Fruit fly (Drosophila melanogaster) whole organism, adult: ENCODE results near the gene CG34433.

Experiments used
- CG11617 ChIP-seq: fragments of 200-800 bp; sonication (Bioruptor generic); optimal IDR thresholded peaks from 2 replicates; lab custom pipeline; 2017; ENCODE audit warnings: mild to moderate bottlenecking, missing biosample characterization, missing genetic modification reagents, missing genetic modification characterization
- CG12768 ChIP-seq: fragments of 200-800 bp; sonication (Bioruptor generic); optimal IDR thresholded peaks from 2 replicates; lab custom pipeline; 2017; ENCODE audit warnings: missing biosample characterization, missing genetic modification characterization, mild to moderate bottlenecking, moderate library complexity, missing genetic modification reagents
- CG14711 ChIP-seq: fragments of 200-800 bp; sonication (Bioruptor generic); optimal IDR thresholded peaks from 2 replicates; lab custom pipeline; 2018; ENCODE audit warnings: missing biosample characterization, mild to moderate bottlenecking, missing genetic modification characterization, moderate library complexity
- CG1620 ChIP-seq: fragments of 200-800 bp; sonication (Bioruptor generic); optimal IDR thresholded peaks from 2 replicates; lab custom pipeline; 2016; ENCODE audit warnings: missing biosample characterization, missing genetic modification characterization
- CG33017 ChIP-seq: fragments of 200-800 bp; sonication (Bioruptor generic); optimal IDR thresholded peaks from 2 replicates; lab custom pipeline; 2018; ENCODE audit warnings: missing biosample characterization, mild to moderate bottlenecking, missing genetic modification characterization, moderate library complexity
- CG5204 ChIP-seq: fragments of 200-800 bp; sonication (Bioruptor generic); optimal IDR thresholded peaks from 2 replicates; lab custom pipeline; 2016; ENCODE audit warnings: missing biosample characterization, missing genetic modification characterization
- CG7045 ChIP-seq: fragments of 200-800 bp; sonication (Bioruptor generic); optimal IDR thresholded peaks from 2 replicates; lab custom pipeline; 2017; ENCODE audit warnings: missing biosample characterization, mild to moderate bottlenecking, missing genetic modification characterization
- CG7101 ChIP-seq: fragments of 200-800 bp; sonication (Bioruptor generic); optimal IDR thresholded peaks from 2 replicates; lab custom pipeline; 2018; ENCODE audit warnings: missing biosample characterization, mild to moderate bottlenecking, missing genetic modification characterization, moderate library complexity
- Clk ChIP-seq: fragments of 200-800 bp; sonication (Bioruptor generic); optimal IDR thresholded peaks from 2 replicates; lab custom pipeline; 2017; ENCODE audit warnings: missing biosample characterization, missing genetic modification characterization
- Crg-1 ChIP-seq: fragments of 200-800 bp; sonication (Bioruptor generic); optimal IDR thresholded peaks from 2 replicates; lab custom pipeline; 2016; ENCODE audit warnings: missing biosample characterization, missing genetic modification characterization
- Hr96 ChIP-seq: fragments of 200-800 bp; sonication (Bioruptor generic); optimal IDR thresholded peaks from 2 replicates; lab custom pipeline; 2016; ENCODE audit warnings: missing biosample characterization, missing genetic modification characterization
- Mnt ChIP-seq: fragments of 200-800 bp; sonication (Bioruptor generic); optimal IDR thresholded peaks from 2 replicates; lab custom pipeline; 2016; ENCODE audit warnings: missing biosample characterization, mild to moderate bottlenecking, missing genetic modification characterization
- bab1 ChIP-seq: fragments of 200-800 bp; sonication (Bioruptor generic); optimal IDR thresholded peaks from 3 replicates; lab custom pipeline; 2019; ENCODE audit warnings: missing biosample characterization, mild to moderate bottlenecking, missing genetic modification characterization, moderate library complexity
- cic ChIP-seq: fragments of 200-800 bp; sonication (Bioruptor generic); optimal IDR thresholded peaks from 2 replicates; lab custom pipeline; 2017; ENCODE audit warnings: missing biosample characterization, mild to moderate bottlenecking, missing genetic modification characterization, moderate library complexity
- cnc ChIP-seq, 2 experiments: fragments of >200 bp; optimal IDR thresholded peaks; 2 replicates each; lab custom pipeline; 2017
- kay ChIP-seq: fragments of 200-800 bp; sonication (Bioruptor generic); peaks from one replicate; lab custom pipeline; 2016; ENCODE audit warnings: missing biosample characterization, missing genetic modification characterization, borderline replicate concordance
- ovo ChIP-seq: fragments of 200-800 bp; sonication (Bioruptor generic); optimal IDR thresholded peaks from 2 replicates; lab custom pipeline; 2016; ENCODE audit warnings: missing biosample characterization, missing genetic modification characterization
- pad ChIP-seq: fragments of 200-800 bp; sonication (Bioruptor generic); optimal IDR thresholded peaks from 3 replicates; lab custom pipeline; 2017; ENCODE audit warnings: missing biosample characterization, missing genetic modification characterization, mild to moderate bottlenecking, moderate library complexity, missing genetic modification reagents
- tj ChIP-seq: fragments of 200-800 bp; sonication (Bioruptor generic); optimal IDR thresholded peaks from 3 replicates; lab custom pipeline; 2017; ENCODE audit warnings: missing biosample characterization, mild to moderate bottlenecking, missing genetic modification characterization, moderate library complexity
- toe ChIP-seq: fragments of 200-800 bp; sonication (Bioruptor generic); optimal IDR thresholded peaks from 2 replicates; lab custom pipeline; 2016; ENCODE audit warnings: missing biosample characterization, missing genetic modification characterization

Gene CG34433

dm6 chr3R:30648851-30649250 is 910 bp upstream of the CG34433 start, which contains the start of gene CG34432:
CG34432 (plus strand) TSS chr3R:30649151.
- TF ChIP-seq Clk (no peak), CG14711 (tag; lab: Kevin White, UChicago) (no peak), pad (GFP tag; lab: Kevin White, UChicago) (no peak), CG5204 (no peak), bab1 (GFP tag; lab: Kevin White, UChicago) (no peak), toe (GFP tag; lab: Kevin White, UChicago) (no peak), CG33017 (no peak), tj (GFP tag; lab: Kevin White, UChicago) (no peak), cnc (optimal IDR thresholded peaks at IDR 0.05; lab: Kevin White, UChicago) (no peak), Crg-1 (no peak), Mnt (no peak), CG12768 (GFP tag; lab: Kevin White, UChicago) (no peak), CG7045 (no peak), CG11617 (GFP tag; lab: Kevin White, UChicago) (no peak), kay (GFP tag; lab: Kevin White, UChicago) (no peak), CG7101 (tag; lab: Kevin White, UChicago) (no peak)

DNA sequence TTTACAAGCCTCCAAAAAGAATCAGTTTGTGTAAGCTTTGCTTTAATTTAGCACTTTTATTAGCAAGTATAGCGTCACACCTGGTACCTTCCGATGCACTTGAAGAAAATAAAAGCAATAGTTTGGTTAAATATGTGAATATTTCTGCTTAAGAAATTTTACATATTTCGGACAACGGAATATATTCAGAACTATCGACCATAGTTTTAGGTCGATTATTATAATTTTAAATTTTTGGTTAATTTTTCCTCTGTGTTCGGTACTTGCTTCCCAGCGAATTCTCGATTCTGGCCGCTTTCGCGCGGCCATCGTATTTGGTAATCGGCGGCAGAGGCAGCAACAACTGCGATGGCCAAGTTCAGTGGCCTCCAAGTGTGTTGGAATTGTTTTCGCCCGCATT is 39.9 kb downstream of the CG34433 start:
- TF ChIP-seq Clk (no peak), tj (GFP tag; lab: Kevin White, UChicago) (no peak), bab1 (GFP tag; lab: Kevin White, UChicago) (no peak), Mnt (no peak), pad (GFP tag; lab: Kevin White, UChicago) (no peak), kay (GFP tag; lab: Kevin White, UChicago) (no peak), Hr96 (GFP tag; lab: Kevin White, UChicago) (no peak), cic (GFP tag; lab: Kevin White, UChicago) (no peak), CG11617 (GFP tag; lab: Kevin White, UChicago) (no peak), cnc (optimal IDR thresholded peaks at IDR 0.05; lab: Kevin White, UChicago) (no peak), CG7045 (no peak), Crg-1 (no peak), CG14711 (tag; lab: Kevin White, UChicago) (no peak), CG33017 (no peak), CG7101 (tag; lab: Kevin White, UChicago) (no peak), CG5204 (no peak)

- TF ChIP-seq CG7101 (tag; lab: Kevin White, UChicago) (no peak), bab1 (GFP tag; lab: Kevin White, UChicago) (no peak), CG11617 (GFP tag; lab: Kevin White, UChicago) (no peak), Hr96 (GFP tag; lab: Kevin White, UChicago) (no peak), CG7045 (no peak), toe (GFP tag; lab: Kevin White, UChicago) (no peak)
Measured at dm6 chr3R:30690251-30690650, 40.5 kb downstream of the CG34433 start, which contains the start of gene Spn100A. Spn100A (plus strand) TSS chr3R:30690642.

- TF ChIP-seq Crg-1 = no peak
- no peak for TF ChIP-seq CG7101 (tag; lab: Kevin White, UChicago)
- TF ChIP-seq ovo = no peak
- no peak for TF ChIP-seq Clk
- no peak for TF ChIP-seq cic (GFP tag; lab: Kevin White, UChicago)
- TF ChIP-seq pad (GFP tag; lab: Kevin White, UChicago) = no peak
- TF ChIP-seq toe (GFP tag; lab: Kevin White, UChicago) = no peak
- no peak for TF ChIP-seq CG5204
Measured at dm6 chr3R:30695398-30695797, 45.6 kb downstream of the CG34433 start, which contains the start of gene CG12069. CG12069 (minus strand) TSS chr3R:30695498.

DNA sequence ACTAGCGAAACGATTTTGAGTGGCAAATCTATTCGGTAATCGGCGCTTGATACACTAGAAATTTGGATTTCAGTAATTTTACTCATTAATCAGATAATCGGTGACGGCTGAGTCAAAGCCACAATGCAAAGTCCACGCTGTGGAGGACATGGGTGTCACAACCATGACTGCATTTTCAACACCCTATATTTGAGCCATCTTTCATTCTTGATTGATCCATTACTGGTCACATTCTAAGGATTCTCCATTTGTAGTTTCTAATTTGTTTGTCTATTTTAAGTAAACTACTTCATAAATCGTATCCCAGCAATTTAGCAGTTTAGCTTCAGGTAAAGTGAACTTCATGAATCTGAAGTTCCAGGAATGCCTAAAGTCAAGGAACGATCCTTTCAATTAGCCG is 47.3 kb downstream of the CG34433 start, which contains the start of gene Pka-C2:
Pka-C2 (minus strand) TSS at position 101 of the 400 bp plus-strand sequence.
- TF ChIP-seq Hr96 (GFP tag; lab: Kevin White, UChicago) = no peak
- no peak for TF ChIP-seq cnc (optimal IDR thresholded peaks at IDR 0.05; lab: Kevin White, UChicago)
- no peak for TF ChIP-seq Mnt
- TF ChIP-seq CG1620 (GFP tag; lab: Kevin White, UChicago) = no peak
- no peak for TF ChIP-seq bab1 (GFP tag; lab: Kevin White, UChicago)
- no peak for TF ChIP-seq pad (GFP tag; lab: Kevin White, UChicago)
- TF ChIP-seq CG12768 (GFP tag; lab: Kevin White, UChicago) = no peak
- TF ChIP-seq kay (GFP tag; lab: Kevin White, UChicago) = no peak
- no peak for TF ChIP-seq cic (GFP tag; lab: Kevin White, UChicago)
- TF ChIP-seq Crg-1 = no peak
- TF ChIP-seq CG7045 = no peak
- no peak for TF ChIP-seq CG33017
- no peak for TF ChIP-seq CG11617 (GFP tag; lab: Kevin White, UChicago)

dm6 chr3R:30699165-30699564 is 49.4 kb downstream of the CG34433 start:
- no peak for TF ChIP-seq CG33017
- no peak for TF ChIP-seq ovo
- no peak for TF ChIP-seq Mnt
- TF ChIP-seq CG11617 (GFP tag; lab: Kevin White, UChicago) = no peak
- TF ChIP-seq CG7101 (tag; lab: Kevin White, UChicago) = no peak
- TF ChIP-seq CG1620 (GFP tag; lab: Kevin White, UChicago) = no peak
- no peak for TF ChIP-seq kay (GFP tag; lab: Kevin White, UChicago)
- no peak for TF ChIP-seq toe (GFP tag; lab: Kevin White, UChicago)
- TF ChIP-seq Clk = no peak
- no peak for TF ChIP-seq CG7045
- no peak for TF ChIP-seq CG5204
- no peak for TF ChIP-seq Crg-1
- TF ChIP-seq cnc (optimal IDR thresholded peaks at IDR 0.05; lab: Kevin White, UChicago) = no peak
- TF ChIP-seq CG12768 (GFP tag; lab: Kevin White, UChicago) = no peak
- no peak for TF ChIP-seq pad (GFP tag; lab: Kevin White, UChicago)
- no peak for TF ChIP-seq tj (GFP tag; lab: Kevin White, UChicago)
- no peak for TF ChIP-seq Hr96 (GFP tag; lab: Kevin White, UChicago)
- TF ChIP-seq cic (GFP tag; lab: Kevin White, UChicago) = no peak
